Fruit fly (Drosophila melanogaster) whole organism, larva: ENCODE data around the gene Cyp310a1.
A peak's percentile ranks its signal among the peaks of the same experiment; 100 is the strongest.

ENCODE experiments used
- noc ChIP-seq: fragments of 200-800 bp; sonication (Bioruptor generic); optimal IDR thresholded peaks from 3 replicates; lab custom pipeline; 2019; ENCODE audit warnings: missing biosample characterization, mild to moderate bottlenecking, missing genetic modification characterization, moderate library complexity

The Cyp310a1 gene

DNA sequence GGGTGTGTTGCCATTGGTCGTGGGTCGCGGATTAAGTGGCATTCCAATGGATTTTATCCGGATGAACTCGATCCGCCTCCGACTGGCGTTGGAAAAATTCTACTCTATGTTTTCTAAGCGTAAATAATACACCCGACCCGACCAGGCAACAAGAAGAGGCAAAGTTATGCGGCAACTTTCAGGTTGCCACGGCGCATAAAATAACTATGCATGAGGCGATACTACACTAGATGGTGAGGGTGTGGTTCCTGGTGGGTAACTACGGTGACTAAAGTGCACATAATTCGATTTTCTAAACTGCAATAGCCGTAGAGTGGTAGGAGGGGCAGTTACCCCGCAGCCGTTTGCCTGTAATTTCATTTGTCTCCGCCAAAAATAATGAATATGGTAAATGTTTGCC, 18.3 kb upstream of the Cyp310a1 start, which contains the start of gene CG43338:
Gene CG43338, minus strand, starts transcription at position 101 of the 400 bp plus-strand sequence.
- no peak for TF ChIP-seq noc (tag; lab: Kevin White, UChicago)

dm6 chr2L:18665952-18666606, 13.3 kb upstream of the Cyp310a1 start:
- TF ChIP-seq noc (tag; lab: Kevin White, UChicago), result no peak

DNA sequence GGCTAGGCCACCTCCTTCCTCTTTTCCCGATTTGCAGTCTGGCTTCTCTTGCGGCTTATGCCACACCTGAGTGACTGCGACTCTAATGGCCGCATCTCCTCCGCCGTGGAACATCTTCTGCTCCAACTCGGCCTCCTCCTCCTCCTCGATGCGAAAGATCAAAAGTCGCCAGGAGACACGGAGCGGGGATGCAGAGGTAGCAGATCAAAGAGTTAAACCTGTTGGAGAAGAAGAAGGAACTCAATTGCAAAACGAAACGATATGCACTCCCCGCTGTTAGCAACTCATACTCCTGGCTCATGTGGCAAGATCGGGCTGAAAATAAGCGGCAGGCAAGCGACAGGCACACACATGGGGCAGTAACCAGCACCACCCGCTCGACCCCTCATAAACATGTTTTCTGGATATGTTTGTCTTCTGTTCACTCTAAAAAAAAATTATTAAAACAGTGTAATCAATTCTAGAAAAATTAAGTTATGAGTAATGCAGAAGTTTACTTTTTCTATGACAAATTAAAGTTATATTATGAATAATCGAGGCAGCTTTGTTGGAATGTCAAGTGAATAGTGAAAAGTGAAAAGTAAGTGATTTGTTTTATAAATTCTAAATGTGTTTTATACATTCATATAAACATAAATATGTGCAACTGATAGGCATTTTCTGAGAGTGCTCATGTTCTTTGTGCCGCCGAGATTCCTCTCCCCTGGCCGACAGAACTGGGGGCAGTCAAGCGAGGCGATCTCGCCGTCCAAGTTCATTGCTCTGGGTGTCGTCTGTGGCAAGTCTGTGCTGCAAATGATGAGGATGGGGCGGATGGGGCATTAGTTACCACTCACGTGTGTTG, 12.1 kb upstream of the Cyp310a1 start:
- TF ChIP-seq noc (tag; lab: Kevin White, UChicago), result no peak

- no peak for TF ChIP-seq noc (tag; lab: Kevin White, UChicago)
These were observed 10.6 kb upstream of the Cyp310a1 start for dm6 chr2L:18663395-18663794.

DNA sequence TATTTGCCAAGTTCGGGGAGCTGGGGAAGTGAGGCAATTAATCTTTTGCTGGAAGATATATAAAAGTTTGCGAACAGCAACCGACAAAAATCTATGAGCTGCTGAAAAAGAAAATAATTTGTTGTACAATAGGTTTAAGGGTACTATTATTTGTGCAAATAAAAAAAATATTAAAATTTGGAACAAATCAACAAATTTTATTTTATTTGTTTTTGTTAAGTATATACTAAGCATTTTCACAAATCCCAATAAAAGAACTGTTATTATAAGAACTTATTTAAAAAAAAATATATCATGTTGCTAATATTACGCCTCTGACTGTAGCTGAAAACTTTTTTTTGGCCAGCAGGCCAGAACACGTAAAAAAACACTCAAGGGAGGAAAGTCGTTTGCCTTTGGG, 5.3 kb upstream of the Cyp310a1 start:
- no peak for TF ChIP-seq noc (tag; lab: Kevin White, UChicago)

dm6 chr2L:18656691-18657237, 4.0 kb upstream of the Cyp310a1 start:
- TF ChIP-seq noc (tag; lab: Kevin White, UChicago), result no peak

dm6 chr2L:18653328-18653675, 492 bp upstream of the Cyp310a1 start:
- peak; percentile 53 for TF ChIP-seq noc (tag; lab: Kevin White, UChicago)

- TF ChIP-seq noc (tag; lab: Kevin White, UChicago), result no peak
These were observed 4.8 kb downstream of the Cyp310a1 start for dm6 chr2L:18647857-18648652.

DNA sequence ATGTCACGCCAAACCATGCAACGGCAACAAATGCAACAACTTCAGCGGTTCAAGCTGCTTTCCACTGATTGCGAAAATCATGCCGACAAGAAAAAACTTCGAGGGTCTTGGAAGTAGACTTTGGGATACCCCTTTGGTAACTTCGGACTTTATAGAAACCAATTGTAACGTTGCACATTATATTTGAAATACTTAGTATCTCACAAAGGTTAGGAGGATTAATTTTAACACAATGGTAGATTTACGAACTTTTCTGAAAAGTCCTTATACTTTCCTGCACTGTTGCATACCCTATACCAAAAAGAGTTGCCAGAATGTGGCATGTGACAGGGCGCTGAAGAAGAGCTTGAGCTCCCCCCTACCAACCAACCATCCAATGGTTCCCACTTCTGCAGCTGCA, 7.3 kb downstream of the Cyp310a1 start:
- TF ChIP-seq noc (tag; lab: Kevin White, UChicago), result no peak

DNA sequence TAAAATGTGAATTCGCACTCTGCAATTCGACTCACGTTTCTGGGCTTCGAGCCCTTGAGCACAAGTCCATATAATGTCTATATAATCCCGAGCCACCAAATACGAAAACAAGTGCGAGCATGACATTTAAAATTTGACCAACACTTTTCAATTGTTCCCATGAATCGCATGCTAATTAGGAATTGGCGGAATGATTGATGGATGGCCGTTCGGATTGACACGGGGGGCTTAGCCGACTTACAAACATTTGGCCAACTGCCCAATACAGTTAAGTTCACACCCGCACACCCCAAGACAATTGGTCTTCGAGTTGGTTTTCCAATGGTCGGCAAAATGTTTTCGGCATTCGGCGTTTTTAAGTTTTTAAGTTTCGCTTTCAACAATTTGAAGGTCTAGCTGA, 11.7 kb downstream of the Cyp310a1 start:
- TF ChIP-seq noc (tag; lab: Kevin White, UChicago), result no peak

- TF ChIP-seq noc (tag; lab: Kevin White, UChicago), result no peak
These were observed 13.9 kb downstream of the Cyp310a1 start for dm6 chr2L:18638945-18639344.

DNA sequence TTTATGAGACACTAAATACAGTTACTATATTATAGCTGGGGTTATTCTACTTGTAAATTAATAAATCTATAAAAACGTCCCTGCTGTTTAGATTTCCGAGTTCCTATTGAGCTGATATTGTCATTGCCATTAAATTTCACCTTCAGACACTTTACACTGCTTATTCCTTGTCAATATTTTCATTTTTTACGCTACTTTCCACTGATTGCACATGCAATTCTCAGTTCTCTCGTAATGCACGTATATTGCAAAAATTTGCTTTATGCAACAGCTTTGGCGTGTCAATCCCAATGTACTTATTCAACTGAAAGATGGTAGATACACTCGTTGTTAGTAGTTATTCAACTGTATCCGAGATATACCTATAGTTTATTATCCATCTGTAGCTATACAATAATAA, 20.4 kb downstream of the Cyp310a1 start:
- TF ChIP-seq noc (tag; lab: Kevin White, UChicago), result no peak

DNA sequence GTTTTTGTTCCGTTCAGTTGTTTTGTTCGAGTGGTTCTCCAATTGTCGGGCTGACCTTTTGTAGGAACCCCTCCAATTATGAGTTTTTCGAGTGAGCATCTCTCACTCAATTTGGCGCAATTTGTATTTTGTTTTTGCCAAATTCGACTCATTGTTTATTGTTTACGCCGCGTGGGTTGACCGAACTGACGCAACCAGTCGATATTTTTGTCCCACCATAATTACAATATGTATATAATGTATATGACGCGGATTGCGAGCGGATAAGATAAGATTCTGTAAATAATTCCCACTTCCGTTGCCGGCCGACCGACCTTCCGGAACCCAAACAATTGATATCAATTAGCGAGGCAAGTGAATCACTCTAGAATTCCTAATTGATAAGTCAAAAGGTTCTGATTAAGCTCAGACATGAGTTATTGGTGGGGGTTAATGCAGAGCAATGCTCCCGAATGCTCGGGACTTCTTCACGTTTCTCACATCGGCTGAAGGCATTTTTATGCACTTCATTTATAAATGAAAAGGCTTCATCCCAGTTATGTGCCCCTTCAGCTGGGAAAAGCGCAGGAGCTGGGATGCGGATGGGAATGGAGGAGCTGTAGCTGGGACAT, 22.1 kb downstream of the Cyp310a1 start:
- no peak for TF ChIP-seq noc (tag; lab: Kevin White, UChicago)

DNA sequence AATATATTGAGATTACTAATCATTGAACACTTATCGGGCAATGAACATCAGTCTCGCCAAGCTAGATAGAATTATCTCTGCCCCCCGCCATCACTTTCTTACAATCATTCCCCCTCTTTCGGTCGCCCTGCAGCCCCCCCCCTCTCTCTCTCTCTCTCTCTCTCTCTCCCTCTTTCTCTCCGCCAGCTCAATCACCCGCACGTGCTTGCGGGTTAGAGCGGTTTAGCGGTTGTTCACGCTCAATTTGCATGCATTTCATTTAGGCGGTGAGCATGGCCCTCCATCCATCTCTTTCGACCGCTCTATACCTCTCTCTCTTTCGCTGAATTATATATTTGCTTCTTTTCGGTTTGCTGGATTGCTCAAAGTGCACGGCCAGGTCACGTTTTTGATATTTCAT, 23.7 kb downstream of the Cyp310a1 start:
- TF ChIP-seq noc (tag; lab: Kevin White, UChicago), result no peak

DNA sequence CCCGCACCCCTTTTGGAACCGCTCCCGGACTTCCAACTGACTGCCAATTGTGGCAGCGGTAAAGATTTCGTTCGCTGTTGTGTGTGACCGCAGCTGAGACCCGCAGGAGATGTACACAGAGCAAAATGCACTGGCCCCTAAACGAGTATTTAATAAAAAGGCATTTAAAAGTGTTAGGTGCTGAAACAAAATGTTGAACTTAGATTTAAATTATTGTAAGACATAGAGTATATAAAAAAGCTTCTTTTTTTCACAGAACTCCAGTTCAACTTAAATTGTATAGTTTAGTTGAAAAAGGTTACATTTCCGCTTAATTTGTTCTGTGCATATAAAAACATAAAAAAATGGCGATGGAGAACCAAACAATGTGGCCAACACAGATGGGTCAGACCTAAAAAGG, 24.7 kb downstream of the Cyp310a1 start:
- TF ChIP-seq noc (tag; lab: Kevin White, UChicago), result no peak
